Worm (Caenorhabditis elegans) whole organism, midembryonic: Measurements from ENCODE around the gene daf-14.

Source experiments
- klf-2 ChIP-seq: fragments of 200-800 bp; sonication (Bioruptor generic); conservative IDR thresholded peaks from 2 replicates; pipeline ENCODE4 v1.3.6; 2022; ENCODE audit warnings: missing genetic modification reagents, missing genetic modification characterization, missing compliant biosample characterization
- ztf-23 ChIP-seq: fragments of 200-800 bp; sonication (Bioruptor generic); IDR thresholded peaks from 2 replicates; pipeline ENCODE4 v1.3.6; 2022; ENCODE audit warnings: missing genetic modification reagents, missing genetic modification characterization, missing compliant biosample characterization
- ztf-29 ChIP-seq: fragments of 200-800 bp; sonication (Bioruptor generic); IDR thresholded peaks from 2 replicates; pipeline ENCODE4 v1.3.6; 2022; ENCODE audit warnings: missing genetic modification reagents, missing genetic modification characterization, missing compliant biosample characterization

DNA sequence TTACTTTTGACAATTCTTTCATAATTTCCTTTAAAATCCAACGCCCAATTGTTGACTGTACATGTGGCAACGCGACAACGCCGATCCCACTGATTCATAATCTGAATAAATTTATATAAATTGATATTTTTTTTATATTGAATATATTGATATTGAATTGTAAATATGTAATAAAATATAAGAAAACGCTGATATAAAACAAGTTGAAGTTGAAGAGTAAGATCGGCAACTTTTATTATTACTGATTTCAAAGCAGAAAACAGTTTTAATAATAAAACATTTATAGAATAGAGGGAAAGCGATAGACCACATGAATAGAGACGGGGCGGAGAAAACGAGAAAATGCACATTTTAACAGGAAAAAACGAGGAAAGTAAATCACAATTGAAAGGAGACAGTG, 31.2 kb upstream of the daf-14 start, which contains the start of gene qns-1:
- no peak for TF ChIP-seq ztf-29
- no peak for TF ChIP-seq klf-2 (GFP tag; lab: Robert Waterston, UW)
- TF ChIP-seq ztf-23 (GFP tag; lab: Robert Waterston, UW) = no peak
